Fruit fly (Drosophila melanogaster) whole organism, prepupa: ENCODE measurements around the gene alpha-Est10.

Source experiments
- CG10669 ChIP-seq: fragments of 200-800 bp; sonication (Bioruptor generic); optimal IDR thresholded peaks from 3 replicates; lab custom pipeline; 2018; ENCODE audit warnings: missing biosample characterization, mild to moderate bottlenecking, missing genetic modification characterization, moderate library complexity
- CG1621 ChIP-seq: fragments of 200-800 bp; sonication (Bioruptor generic); optimal IDR thresholded peaks from 3 replicates; lab custom pipeline; 2018; ENCODE audit warnings: missing biosample characterization, mild to moderate bottlenecking, missing genetic modification characterization
- CG32006 ChIP-seq: fragments of 200-800 bp; sonication (Bioruptor generic); optimal IDR thresholded peaks from 3 replicates; lab custom pipeline; 2017; ENCODE audit warnings: missing biosample characterization, mild to moderate bottlenecking, missing genetic modification characterization
- CG4318 ChIP-seq: fragments of 200-800 bp; sonication (Bioruptor generic); optimal IDR thresholded peaks from 3 replicates; lab custom pipeline; 2017; ENCODE audit warnings: missing biosample characterization, mild to moderate bottlenecking, missing genetic modification characterization
- CG6854 ChIP-seq: fragments of 200-800 bp; sonication (Bioruptor generic); optimal IDR thresholded peaks from 2 replicates; lab custom pipeline; 2017; ENCODE audit warnings: missing biosample characterization, mild to moderate bottlenecking, missing genetic modification characterization
- Eip78C ChIP-seq: fragments of 200-800 bp; sonication (Bioruptor generic); peaks from one replicate; lab custom pipeline; 2016; ENCODE audit warnings: missing biosample characterization, missing genetic modification characterization
- Hr38 ChIP-seq: sonication (Bioruptor generic); optimal IDR thresholded peaks from 2 replicates; lab custom pipeline; 2016; ENCODE audit warnings: missing biosample characterization, missing genetic modification characterization
- acj6 ChIP-seq: fragments of 200-800 bp; sonication (Bioruptor generic); optimal IDR thresholded peaks from 3 replicates; lab custom pipeline; 2016; ENCODE audit warnings: missing biosample characterization, missing genetic modification characterization
- fd85E ChIP-seq: fragments of 200-800 bp; sonication (Bioruptor generic); optimal IDR thresholded peaks from 3 replicates; lab custom pipeline; 2016; ENCODE audit warnings: missing biosample characterization, missing genetic modification characterization
- lz ChIP-seq: fragments of 200-800 bp; sonication (Bioruptor generic); optimal IDR thresholded peaks from 3 replicates; lab custom pipeline; 2016; ENCODE audit warnings: missing biosample characterization, missing genetic modification characterization

DNA sequence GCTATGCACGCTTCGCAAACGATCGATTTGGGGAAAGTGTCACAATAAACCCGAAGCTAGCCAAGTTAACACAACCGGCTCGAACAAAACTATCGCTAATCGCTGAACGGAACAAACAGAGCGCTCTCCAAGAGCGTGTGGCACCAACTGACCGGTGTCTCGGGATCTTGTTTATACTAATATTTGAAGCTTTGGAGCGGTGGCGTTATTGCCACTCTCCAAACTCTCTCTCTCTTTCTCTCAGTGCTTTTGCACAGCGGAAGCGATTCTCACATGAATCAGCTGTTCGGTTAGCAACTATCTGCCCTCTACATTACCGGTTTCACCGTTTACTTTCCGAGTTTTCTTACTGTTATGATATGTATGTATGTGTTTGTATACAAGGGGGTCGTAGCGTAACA, 2.2 kb downstream of the alpha-Est10 start:
- TF ChIP-seq CG10669 (no peak), CG4318 (GFP tag; lab: Kevin White, UChicago) (no peak), CG6854 (peak; percentile 48), CG1621 (no peak), Hr38 (GFP tag; lab: Kevin White, UChicago) (no peak), lz (GFP tag; lab: Kevin White, UChicago) (no peak), acj6 (no peak), CG32006 (GFP tag; lab: Kevin White, UChicago) (no peak), Eip78C (no peak), fd85E (GFP tag; lab: Kevin White, UChicago) (peak; percentile 16)
